Worm (Caenorhabditis elegans): ENCODE measurements around the gene Y26G10.6.

- TF ChIP-seq nhr-28 (tag; optimal IDR thresholded peaks at IDR 0.05), result no peak
- no peak for TF ChIP-seq lin-39 (tag; optimal IDR thresholded peaks at IDR 0.05)
- TF ChIP-seq skn-1 (tag; optimal IDR thresholded peaks at IDR 0.05), result no peak
Observed at ce11 chrV:17700728-17701262, 1.0 kb downstream of the Y26G10.6 start, which contains the start of the genes Y26G10.5 and srh-32.

All from whole organism, L3 larva.